Worm (Caenorhabditis elegans) whole organism, L4 larva: ENCODE measurements around the gene arrd-28.

Experiments used
- D1046.2 ChIP-seq: fragments of 200-800 bp; sonication (Bioruptor generic); IDR thresholded peaks from 2 replicates; pipeline ENCODE4 v1.3.6; 2022; ENCODE audit warnings: missing genetic modification characterization, missing compliant biosample characterization
- F10B5.3 ChIP-seq: sonication (generic microtip); optimal IDR thresholded peaks from 2 replicates; lab custom pipeline; 2016; ENCODE audit warnings: mild to moderate bottlenecking, missing genetic modification characterization, missing compliant biosample characterization
- F26F4.8 ChIP-seq: fragments of 200-800 bp; sonication (Bioruptor generic); conservative IDR thresholded peaks from 2 replicates; pipeline ENCODE4 v1.3.6; 2022; ENCODE audit warnings: missing genetic modification characterization, missing compliant biosample characterization
- F37D6.2 ChIP-seq: sonication (generic microtip); optimal IDR thresholded peaks from 2 replicates; lab custom pipeline; 2016; ENCODE audit warnings: mild to moderate bottlenecking, missing genetic modification characterization, missing compliant biosample characterization
- F44E2.7 ChIP-seq: fragments of 200-800 bp; sonication (Bioruptor generic); IDR thresholded peaks from 2 replicates; pipeline ENCODE4 v2.1.2; 2022; ENCODE audit warnings: missing genetic modification characterization, missing compliant biosample characterization
- R02D3.7 ChIP-seq: fragments of 150-350 bp; sonication (generic microtip); optimal IDR thresholded peaks from 3 replicates; lab custom pipeline; 2014; ENCODE audit warnings: missing biosample characterization, missing genetic modification characterization
- T20F7.1 ChIP-seq: fragments of 200-800 bp; sonication (Bioruptor generic); optimal IDR thresholded peaks from 2 replicates; lab custom pipeline; 2018; ENCODE audit warnings: mild to moderate bottlenecking, missing genetic modification characterization, missing compliant biosample characterization
- Y75B8A.6 ChIP-seq: fragments of 200-800 bp; sonication (Bioruptor generic); IDR thresholded peaks from 2 replicates; pipeline ENCODE4 v1.3.6; 2022; ENCODE audit warnings: missing genetic modification reagents, missing genetic modification characterization, missing compliant biosample characterization
- ZK337.2 ChIP-seq: fragments of 200-800 bp; sonication (Bioruptor generic); IDR thresholded peaks from 2 replicates; pipeline ENCODE4 v1.3.6; 2022; ENCODE audit warnings: missing genetic modification reagents, missing genetic modification characterization, missing compliant biosample characterization
- aha-1 ChIP-seq: fragments of 150-350 bp; peaks from one replicate; lab custom pipeline; 2014; ENCODE audit warnings: missing biosample characterization, missing genetic modification characterization
- ceh-32 ChIP-seq: sonication (generic microtip); optimal IDR thresholded peaks from 2 replicates; lab custom pipeline; 2016; ENCODE audit warnings: mild to moderate bottlenecking, missing genetic modification characterization, missing compliant biosample characterization; ENCODE audit not compliant: poor library complexity
- ceh-44 ChIP-seq: fragments of 200-800 bp; sonication (Bioruptor generic); IDR thresholded peaks from 2 replicates; pipeline ENCODE4 v1.3.6; 2022; ENCODE audit warnings: missing genetic modification reagents, missing genetic modification characterization, missing compliant biosample characterization
- ceh-62 ChIP-seq: sonication (generic microtip); optimal IDR thresholded peaks from 2 replicates; lab custom pipeline; 2017; ENCODE audit warnings: missing biosample characterization, missing genetic modification characterization
- ctbp-1 ChIP-seq: fragments of 200-800 bp; sonication (Bioruptor generic); IDR thresholded peaks from 2 replicates; pipeline ENCODE4 v1.3.6; 2022; ENCODE audit warnings: missing genetic modification reagents, missing genetic modification characterization, missing compliant biosample characterization
- duxl-1 ChIP-seq: sonication (generic microtip); optimal IDR thresholded peaks from 2 replicates; lab custom pipeline; 2016; ENCODE audit warnings: mild to moderate bottlenecking, missing genetic modification characterization, moderate library complexity, missing compliant biosample characterization; ENCODE audit not compliant: poor library complexity
- fkh-10 ChIP-seq: fragments of 150-350 bp; optimal IDR thresholded peaks from 2 replicates; lab custom pipeline; 2014; ENCODE audit warnings: missing biosample characterization, missing genetic modification reagents, missing genetic modification characterization
- hmg-1.1 ChIP-seq: fragments of 200-800 bp; sonication (Bioruptor generic); IDR thresholded peaks from 2 replicates; pipeline ENCODE4 v1.3.6; 2022; ENCODE audit warnings: missing genetic modification reagents, missing genetic modification characterization, missing compliant biosample characterization
- jun-1 ChIP-seq: fragments of 150-350 bp; optimal IDR thresholded peaks from 2 replicates; lab custom pipeline; 2014; ENCODE audit warnings: missing biosample characterization, missing genetic modification reagents, missing genetic modification characterization
- lim-7 ChIP-seq: fragments of 200-800 bp; sonication (Bioruptor generic); IDR thresholded peaks from 2 replicates; pipeline ENCODE4 v1.3.6; 2022; ENCODE audit warnings: missing genetic modification characterization, missing compliant biosample characterization
- lin-15B ChIP-seq: fragments of 150-350 bp; sonication (generic microtip); optimal IDR thresholded peaks from 3 replicates; lab custom pipeline; 2014; ENCODE audit warnings: missing biosample characterization, missing genetic modification characterization
- lin-38 ChIP-seq: fragments of 200-800 bp; sonication (Bioruptor generic); IDR thresholded peaks from 2 replicates; pipeline ENCODE4 v1.3.6; 2022; ENCODE audit warnings: missing genetic modification reagents, missing genetic modification characterization, missing compliant biosample characterization
- lin-39 ChIP-seq: fragments of 150-350 bp; optimal IDR thresholded peaks from 2 replicates; lab custom pipeline; 2014; ENCODE audit warnings: missing biosample characterization, missing genetic modification reagents, missing genetic modification characterization
- mdt-29 ChIP-seq: fragments of 200-800 bp; sonication (Bioruptor generic); IDR thresholded peaks from 2 replicates; pipeline ENCODE4 v1.3.6; 2022; ENCODE audit warnings: missing genetic modification reagents, missing genetic modification characterization, missing compliant biosample characterization
- mxl-3 ChIP-seq: fragments of 200-800 bp; sonication (Bioruptor generic); optimal IDR thresholded peaks from 2 replicates; lab custom pipeline; 2018; ENCODE audit warnings: mild to moderate bottlenecking, missing genetic modification characterization, missing compliant biosample characterization
- nhr-10 ChIP-seq: fragments of 150-350 bp; optimal IDR thresholded peaks from 2 replicates; lab custom pipeline; 2014; ENCODE audit warnings: missing biosample characterization, missing genetic modification characterization
- nhr-11 ChIP-seq: fragments of 150-350 bp; optimal IDR thresholded peaks from 2 replicates; lab custom pipeline; 2014; ENCODE audit warnings: missing biosample characterization, missing genetic modification characterization
- nhr-237 ChIP-seq: sonication (generic microtip); optimal IDR thresholded peaks from 2 replicates; lab custom pipeline; 2017; ENCODE audit warnings: missing biosample characterization, missing genetic modification characterization
- rbr-2 ChIP-seq: sonication (generic microtip); optimal IDR thresholded peaks from 2 replicates; lab custom pipeline; 2016; ENCODE audit warnings: missing genotype, missing genetic modification characterization, missing compliant biosample characterization
- snpc-1.2 ChIP-seq: fragments of 200-800 bp; sonication (Bioruptor generic); IDR thresholded peaks from 2 replicates; pipeline ENCODE4 v1.3.6; 2022; ENCODE audit warnings: missing genetic modification reagents, missing genetic modification characterization, missing compliant biosample characterization
- spr-1 ChIP-seq: sonication (generic microtip); optimal IDR thresholded peaks from 2 replicates; lab custom pipeline; 2016; ENCODE audit warnings: mild to moderate bottlenecking, missing genetic modification characterization, missing compliant biosample characterization
- tag-97 ChIP-seq: fragments of 200-800 bp; sonication (Bioruptor generic); IDR thresholded peaks from 2 replicates; pipeline ENCODE4 v1.3.6; 2022; ENCODE audit warnings: missing genetic modification characterization, missing compliant biosample characterization
- unc-39 ChIP-seq: sonication (generic microtip); optimal IDR thresholded peaks from 2 replicates; lab custom pipeline; 2017; ENCODE audit warnings: missing biosample characterization, missing genetic modification characterization
- unc-62 ChIP-seq, 3 experiments: fragments of 150-350 bp in 1 of 3; sonication (generic microtip); optimal IDR thresholded peaks in 2 of 3; peaks in 1 of 3; 1 replicate in 1 of 3; 2 replicates in 2 of 3; lab custom pipeline; 2014 to 2017; ENCODE audit warnings: missing biosample characterization in 3 of 3, missing genetic modification characterization in 3 of 3, missing genetic modification reagents in 3 of 3, missing genotype in 1 of 3
- zfp-2 ChIP-seq: sonication (generic microtip); optimal IDR thresholded peaks from 2 replicates; lab custom pipeline; 2016; ENCODE audit warnings: mild to moderate bottlenecking, missing genetic modification characterization, missing compliant biosample characterization
- zfp-3 ChIP-seq: fragments of 200-800 bp; sonication (Bioruptor generic); conservative IDR thresholded peaks from 2 replicates; pipeline ENCODE4 v1.3.6; 2022; ENCODE audit warnings: missing genetic modification reagents, missing genetic modification characterization, missing compliant biosample characterization
- ztf-11 ChIP-seq: fragments of 150-350 bp; optimal IDR thresholded peaks from 2 replicates; lab custom pipeline; 2014; ENCODE audit warnings: missing biosample characterization, missing genetic modification characterization

Gene arrd-28

DNA sequence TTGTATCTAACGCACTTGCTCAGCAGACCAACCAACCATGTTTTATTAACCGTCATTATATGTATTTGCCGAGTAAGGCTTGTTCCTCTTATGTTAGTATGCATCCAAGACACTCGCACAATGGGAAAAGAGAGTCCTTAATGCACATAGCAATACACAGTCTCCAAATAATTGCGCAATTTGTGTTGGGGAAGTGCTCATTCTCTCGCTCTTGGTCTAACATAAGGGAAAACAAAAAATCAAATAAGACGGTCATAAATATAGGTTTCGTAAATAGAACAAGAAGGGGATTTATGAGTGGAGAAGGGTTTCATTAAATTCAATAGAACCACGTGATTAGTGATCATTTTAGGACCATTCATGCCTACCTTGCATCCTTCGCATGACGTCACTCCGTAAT, 19.7 kb downstream of the arrd-28 start:
- TF ChIP-seq lin-39 (tag; lab: Kevin White, UChicago) (no peak), duxl-1 (no peak), ctbp-1 (GFP tag; lab: Robert Waterston, UW) (no peak), mdt-29 (GFP tag; lab: Robert Waterston, UW) (no peak), mxl-3 (GFP tag; lab: Kevin White, UChicago) (no peak), lin-38 (GFP tag; lab: Robert Waterston, UW) (no peak), jun-1 (no peak), Y75B8A.6 (GFP tag; lab: Robert Waterston, UW) (no peak), ceh-32 (tag; lab: Kevin White, UChicago) (no peak), ceh-44 (no peak), lim-7 (GFP tag; lab: Robert Waterston, UW) (no peak), F37D6.2 (tag; lab: Kevin White, UChicago) (no peak)

DNA sequence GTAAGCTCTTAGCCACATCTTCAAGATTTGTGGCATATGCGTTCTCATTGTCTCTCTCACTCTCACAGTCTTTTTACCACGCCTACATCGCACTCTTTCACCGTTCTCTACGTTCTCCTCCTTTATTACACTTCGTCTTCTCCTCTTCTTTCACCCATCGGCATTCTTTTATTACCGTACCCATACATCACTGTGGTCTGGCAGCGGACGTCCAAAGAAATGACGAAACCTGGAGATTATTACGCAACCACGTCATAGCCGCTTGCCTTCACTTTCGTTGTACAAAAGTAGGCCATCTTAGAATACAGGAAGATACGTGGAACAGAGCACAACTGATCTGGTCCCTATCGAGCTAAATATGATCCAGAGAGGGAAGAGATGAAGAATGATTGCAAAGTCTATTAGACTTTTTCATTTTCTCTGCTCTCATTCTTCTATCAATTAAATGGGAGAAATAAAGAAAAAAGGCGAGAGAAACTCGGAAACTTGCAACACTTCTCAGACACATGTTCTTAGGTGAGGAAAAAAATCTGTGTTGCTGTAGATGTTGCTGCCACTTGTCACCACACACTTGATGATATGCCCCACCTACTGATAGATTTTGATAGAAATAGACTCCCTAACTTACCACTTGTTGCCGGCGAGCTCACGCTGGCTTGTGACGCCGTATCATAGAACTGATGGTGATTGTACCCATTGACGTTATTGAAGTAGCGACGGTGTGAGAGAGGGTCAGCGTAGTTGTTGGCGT, 20.7 kb downstream of the arrd-28 start:
- 0 out of 2 replicates have a peak, but pooled peaks have one; percentile 13 for TF ChIP-seq hmg-1.1 (GFP tag; lab: Robert Waterston, UW)
- TF ChIP-seq zfp-2 (tag; lab: Kevin White, UChicago), result no peak

ce11 chrX:10205321-10205720, 21.5 kb downstream of the arrd-28 start, which contains the start of gene sex-1:
sex-1 (minus strand) TSS chrX:10205421.
- TF ChIP-seq rbr-2 (tag; lab: Kevin White, UChicago), result no peak
- TF ChIP-seq F37D6.2 (tag; lab: Kevin White, UChicago), result no peak
- TF ChIP-seq F10B5.3 (tag; lab: Kevin White, UChicago), result no peak
- no peak for TF ChIP-seq lim-7 (GFP tag; lab: Robert Waterston, UW)
- TF ChIP-seq jun-1, result no peak
- no peak for TF ChIP-seq spr-1 (tag; lab: Kevin White, UChicago)

ce11 chrX:10206008-10206407, 22.2 kb downstream of the arrd-28 start:
- TF ChIP-seq unc-62 (GFP tag; optimal IDR thresholded peaks at IDR 0.05 in 1 of 2; lab: Kevin White, UChicago) (peak in 1 of 2 experiments; percentile 69), unc-62 (tag; optimal IDR thresholded peaks at IDR 0.05; lab: Kevin White, UChicago) (no peak), tag-97 (GFP tag; lab: Robert Waterston, UW) (0 out of 2 replicates have a peak, but pooled peaks have one; percentile 7), ceh-62 (tag; lab: Kevin White, UChicago) (no peak), lin-15B (no peak), R02D3.7 (no peak), T20F7.1 (GFP tag; lab: Kevin White, UChicago) (no peak), Y75B8A.6 (GFP tag; lab: Robert Waterston, UW) (no peak)

- no peak for TF ChIP-seq snpc-1.2
- no peak for TF ChIP-seq zfp-3
- no peak for TF ChIP-seq D1046.2
- TF ChIP-seq unc-62 (GFP tag; optimal IDR thresholded peaks at IDR 0.05 in 1 of 2; lab: Kevin White, UChicago), result peak in 1 of 2 experiments; percentile 20
- TF ChIP-seq unc-62 (tag; optimal IDR thresholded peaks at IDR 0.05; lab: Kevin White, UChicago), result no peak
- peak; percentile 86 for TF ChIP-seq aha-1 (tag; lab: Kevin White, UChicago)
Measured at ce11 chrX:10208481-10208880, 24.7 kb downstream of the arrd-28 start.

ce11 chrX:10212469-10212868, 28.7 kb downstream of the arrd-28 start, which contains the start of gene F44A6.3:
F44A6.3 (plus strand) TSS chrX:10212769.
- TF ChIP-seq nhr-11 (tag; lab: Kevin White, UChicago) (no peak), ztf-11 (tag; lab: Kevin White, UChicago) (no peak), ZK337.2 (GFP tag; lab: Robert Waterston, UW) (no peak), F26F4.8 (GFP tag; lab: Robert Waterston, UW) (no peak), nhr-237 (tag; lab: Kevin White, UChicago) (no peak), F44E2.7 (no peak), F10B5.3 (tag; lab: Kevin White, UChicago) (no peak), unc-39 (no peak), tag-97 (GFP tag; lab: Robert Waterston, UW) (no peak), fkh-10 (no peak), nhr-10 (tag; lab: Kevin White, UChicago) (no peak)
